Fruit fly (Drosophila melanogaster): ENCODE measurements around the gene Snoo.

Snoo gene

dm6 chr2L:7916368-7916767 is 67.6 kb downstream of the Snoo start (continued):
- TF ChIP-seq Hr51 (GFP tag; optimal IDR thresholded peaks at IDR 0.05) (peak in 1 of 2 experiments; percentile 80), Kr (GFP tag; optimal IDR thresholded peaks at IDR 0.05) (no peak), nerfin-1 (tag; optimal IDR thresholded peaks at IDR 0.05) (no peak), bsh (GFP tag; optimal IDR thresholded peaks at IDR 0.05) (peak; percentile 47 to 69), Poxn (GFP tag; IDR thresholded peaks at IDR 0.05) (peak; percentile 55), CG32532 (GFP tag; IDR thresholded peaks at IDR 0.05) (peak; percentile 70; the same call in 1 of the 2 replicates), CG33557 (GFP tag; optimal IDR thresholded peaks at IDR 0.05) (no peak), klu (GFP tag; IDR thresholded peaks at IDR 0.05) (peak; percentile 41), CG4360 (GFP tag; IDR thresholded peaks at IDR 0.05) (no peak), lab (GFP tag; optimal IDR thresholded peaks at IDR 0.05) (peak; percentile 65), br (optimal IDR thresholded peaks at IDR 0.05) (no peak), dpn (GFP tag; optimal IDR thresholded peaks at IDR 0.05) (peak; percentile 30 to 78), CG12219 (GFP tag; optimal IDR thresholded peaks at IDR 0.05) (peak; percentile 68), Gug (GFP tag; IDR thresholded peaks at IDR 0.05) (peak; percentile 51; the same call in 2 of the 4 replicates), CG1233 (GFP tag; optimal IDR thresholded peaks at IDR 0.05) (no peak), zen2 (GFP tag; IDR thresholded peaks at IDR 0.05; ENCODE audit: partially characterized antibody) (no peak), pfk (GFP tag; optimal IDR thresholded peaks at IDR 0.05) (no peak), CG2120 (GFP tag; optimal IDR thresholded peaks at IDR 0.05) (peak; percentile 72), zen (tag; optimal IDR thresholded peaks at IDR 0.05) (no peak), CG6272 (GFP tag; IDR thresholded peaks at IDR 0.05) (peak; percentile 54; the same call in 1 of the 2 replicates), CG12769 (tag; optimal IDR thresholded peaks at IDR 0.05) (peak; percentile 89), ham (GFP tag; IDR thresholded peaks at IDR 0.05) (peak; percentile 53), Mes4 (GFP tag; optimal IDR thresholded peaks at IDR 0.05) (peak; percentile 5), maf-S (GFP tag; optimal IDR thresholded peaks at IDR 0.05) (peak; percentile 47), CG14667 (GFP tag; IDR thresholded peaks at IDR 0.05) (no peak; the same call in none of the 2 replicates), tna (GFP tag; IDR thresholded peaks at IDR 0.05; ENCODE audit: partially characterized antibody) (no peak), vnd (GFP tag; IDR thresholded peaks at IDR 0.05; ENCODE audit: partially characterized antibody) (no peak), E2f1 (GFP tag; IDR thresholded peaks at IDR 0.05) (peak; percentile 59), CG42726 (GFP tag; IDR thresholded peaks at IDR 0.05; ENCODE audit: partially characterized antibody) (no peak), CG12236 (GFP tag; optimal IDR thresholded peaks at IDR 0.05) (peak; percentile 1), CG10979 (tag; optimal IDR thresholded peaks at IDR 0.05) (peak; percentile 48), Oli (tag; optimal IDR thresholded peaks at IDR 0.05) (peak; percentile 80), Camta (GFP tag; optimal IDR thresholded peaks at IDR 0.05) (peak; percentile 34)

- no peak for TF ChIP-seq CG8944 (GFP tag; optimal IDR thresholded peaks at IDR 0.05)
- TF ChIP-seq CG17612 (GFP tag; IDR thresholded peaks at IDR 0.05) = no peak
- no peak for TF ChIP-seq Bteb2 (GFP tag; optimal IDR thresholded peaks at IDR 0.05)
- TF ChIP-seq grau (tag; optimal IDR thresholded peaks at IDR 0.05) = peak; percentile 55
- TF ChIP-seq sens (GFP tag) = peak; percentile 27
- TF ChIP-seq gcm2 (GFP tag; optimal IDR thresholded peaks at IDR 0.05) = no peak
- TF ChIP-seq seq (GFP tag; IDR thresholded peaks at IDR 0.05) = no peak
- peak; percentile 99 for TF ChIP-seq CG11504 (tag; optimal IDR thresholded peaks at IDR 0.05)
- no peak for TF ChIP-seq ems (GFP tag; optimal IDR thresholded peaks at IDR 0.05)
- TF ChIP-seq hth (optimal IDR thresholded peaks at IDR 0.05) = no peak
- TF ChIP-seq hkb (optimal IDR thresholded peaks at IDR 0.05) = no peak
- TF ChIP-seq hkb (GFP tag; IDR thresholded peaks at IDR 0.05) = 0 out of 2 replicates have a peak, but pooled peaks have one; percentile 11
- no peak for TF ChIP-seq CG12104 (GFP tag; optimal IDR thresholded peaks at IDR 0.05)
- 0 out of 2 replicates have a peak, but pooled peaks have one; percentile 27 for TF ChIP-seq Ptx1 (GFP tag; IDR thresholded peaks at IDR 0.05)
- no peak for TF ChIP-seq phol (tag; optimal IDR thresholded peaks at IDR 0.05)
- no peak for TF ChIP-seq ewg (GFP tag; optimal IDR thresholded peaks at IDR 0.05)
- TF ChIP-seq CG2199 (GFP tag; IDR thresholded peaks at IDR 0.05) = peak; percentile 66; the same call in 1 of the 3 replicates
- no peak for TF ChIP-seq CG7745 (tag; optimal IDR thresholded peaks at IDR 0.05)
- TF ChIP-seq CG11723 (GFP tag; optimal IDR thresholded peaks at IDR 0.05) = no peak
These were observed 68.9 kb downstream of the Snoo start for dm6 chr2L:7914948-7915549.

Measured in whole organism, embryonic.